Worm (Caenorhabditis elegans): Measurements from ENCODE around the gene nuo-4.
A peak's percentile ranks its signal among the peaks of the same experiment; 100 is the strongest.

nuo-4 gene

ce11 chrIII:7154526-7154925 lies 4.1 kb downstream of the nuo-4 start:
- TF ChIP-seq dox-1 (GFP tag; IDR thresholded peaks at IDR 0.05), result no peak
- TF ChIP-seq lin-26 (GFP tag; IDR thresholded peaks at IDR 0.05), result 0 out of 2 replicates have a peak, but pooled peaks have one; percentile 23
- peak; percentile 4; the same call in 1 of the 2 replicates for TF ChIP-seq hmg-1.2 (GFP tag; IDR thresholded peaks at IDR 0.05)

DNA sequence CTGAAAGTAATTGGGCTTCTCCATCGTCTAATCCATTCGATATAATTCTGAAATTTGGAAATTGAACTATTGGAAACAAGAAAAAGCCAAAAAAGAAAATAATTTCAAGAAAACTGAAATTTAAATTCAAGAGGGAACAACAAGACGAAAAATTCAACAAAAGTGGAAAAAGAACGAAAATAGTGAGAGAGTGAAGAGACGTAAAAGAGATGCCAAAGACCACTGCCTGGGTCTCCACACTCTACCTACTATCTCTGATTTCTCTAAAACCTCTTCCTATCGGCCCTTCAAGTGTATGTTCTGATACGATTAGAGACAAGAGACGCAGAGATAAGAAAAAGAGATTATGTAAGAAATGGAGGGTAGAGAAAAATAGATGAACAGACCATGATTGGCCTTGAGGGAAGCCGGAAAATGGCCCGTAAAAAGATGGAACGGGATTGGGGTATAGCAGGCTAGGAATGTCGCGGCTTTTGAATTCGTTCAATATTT lies 4.8 kb downstream of the nuo-4 start, which contains the start of gene ogt-1:
Gene ogt-1, minus strand, starts transcription at position 51 of the 492 bp plus-strand sequence.
- no peak for TF ChIP-seq nfya-1 (tag; optimal IDR thresholded peaks at IDR 0.05; ENCODE audit: borderline replicate concordance, insufficient read depth)
- no peak for TF ChIP-seq ceh-91 (GFP tag; IDR thresholded peaks at IDR 0.05)
- no peak for TF ChIP-seq egl-44 (GFP tag; IDR thresholded peaks at IDR 0.05)
- peak; percentile 58; the same call in 1 of the 2 replicates for TF ChIP-seq K11D2.4 (GFP tag; IDR thresholded peaks at IDR 0.05)
- TF ChIP-seq snpc-1.3 (tag; optimal IDR thresholded peaks at IDR 0.05; ENCODE audit: insufficient read depth), result no peak
- TF ChIP-seq lin-35 (GFP tag; optimal IDR thresholded peaks at IDR 0.05), result peak in 1 of 3 experiments; percentile 71
- TF ChIP-seq ztf-25 (GFP tag; IDR thresholded peaks at IDR 0.05), result no peak
- peak; percentile 5 for TF ChIP-seq madf-10 (tag; optimal IDR thresholded peaks at IDR 0.05)
- no peak for TF ChIP-seq F55B11.4 (tag; optimal IDR thresholded peaks at IDR 0.05; ENCODE audit: borderline replicate concordance, insufficient read depth)
- TF ChIP-seq die-1 (tag; optimal IDR thresholded peaks at IDR 0.05), result peak; percentile 15
- TF ChIP-seq mcd-1 (GFP tag; IDR thresholded peaks at IDR 0.05), result peak; percentile 43
- 0 out of 2 replicates have a peak, but pooled peaks have one; percentile 48 for TF ChIP-seq Y53G8AR.9 (GFP tag; conservative IDR thresholded peaks at IDR 0.05)
- TF ChIP-seq Y79H2A.3 (GFP tag; conservative IDR thresholded peaks at IDR 0.05), result no peak
- TF ChIP-seq T26A5.8 (tag; optimal IDR thresholded peaks at IDR 0.05), result no peak
- 0 out of 2 replicates have a peak, but pooled peaks have one; percentile 38 for TF ChIP-seq B0336.3 (GFP tag; IDR thresholded peaks at IDR 0.05)
- TF ChIP-seq pbrm-1 (GFP tag; IDR thresholded peaks at IDR 0.05), result peak; percentile 42; the same call in 1 of the 2 replicates
- TF ChIP-seq ekl-4 (GFP tag; IDR thresholded peaks at IDR 0.05), result peak; percentile 69
- no peak for TF ChIP-seq ceh-100 (GFP tag; IDR thresholded peaks at IDR 0.05)
- TF ChIP-seq aptf-2 (GFP tag; conservative IDR thresholded peaks at IDR 0.05), result peak; percentile 59
- TF ChIP-seq Y95B8A.8 (GFP tag; IDR thresholded peaks at IDR 0.05), result no peak
- TF ChIP-seq rpc-1 (optimal IDR thresholded peaks at IDR 0.05), result no peak
- no peak for TF ChIP-seq rpc-1 (tag; optimal IDR thresholded peaks at IDR 0.05)
- TF ChIP-seq cebp-2 (GFP tag; IDR thresholded peaks at IDR 0.05), result no peak
- no peak for TF ChIP-seq snpc-4 (GFP tag; optimal IDR thresholded peaks at IDR 0.05)
- peak in 2 of 4 experiments; percentile 56 to 69 for TF ChIP-seq snpc-4 (tag; optimal IDR thresholded peaks at IDR 0.05)
- TF ChIP-seq nfyb-1 (GFP tag; IDR thresholded peaks at IDR 0.05), result peak; percentile 57
- TF ChIP-seq ceh-27 (GFP tag; optimal IDR thresholded peaks at IDR 0.05), result peak; percentile 76
- TF ChIP-seq mel-28 (tag; optimal IDR thresholded peaks at IDR 0.05; ENCODE audit: borderline replicate concordance), result no peak
- TF ChIP-seq nhr-80 (tag; optimal IDR thresholded peaks at IDR 0.05), result peak; percentile 4
- no peak for TF ChIP-seq Y56A3A.18 (GFP tag; IDR thresholded peaks at IDR 0.05)
- peak; percentile 13 for TF ChIP-seq athp-1 (tag; optimal IDR thresholded peaks at IDR 0.05)
- peak; percentile 75 for TF ChIP-seq atf-7 (tag; optimal IDR thresholded peaks at IDR 0.05)
- TF ChIP-seq madf-8 (GFP tag; conservative IDR thresholded peaks at IDR 0.05), result no peak
- no peak for TF ChIP-seq madf-3 (GFP tag; IDR thresholded peaks at IDR 0.05)
- peak; percentile 55 for TF ChIP-seq lin-54 (GFP tag; optimal IDR thresholded peaks at IDR 0.05)
- TF ChIP-seq F57A8.1 (GFP tag; optimal IDR thresholded peaks at IDR 0.05), result no peak
- TF ChIP-seq lin-40 (tag; optimal IDR thresholded peaks at IDR 0.05), result peak; percentile 84
- peak; percentile 63 for TF ChIP-seq K12H6.12 (tag; optimal IDR thresholded peaks at IDR 0.05)
- peak; percentile 44 for TF ChIP-seq attf-5 (GFP tag; optimal IDR thresholded peaks at IDR 0.05)
- TF ChIP-seq gei-17 (GFP tag; optimal IDR thresholded peaks at IDR 0.05), result peak; percentile 32
- TF ChIP-seq hmg-1.2 (GFP tag; IDR thresholded peaks at IDR 0.05), result peak; percentile 89
- no peak for TF ChIP-seq lir-1 (GFP tag; conservative IDR thresholded peaks at IDR 0.05)
- peak; percentile 59 for TF ChIP-seq ztf-26 (tag; optimal IDR thresholded peaks at IDR 0.05)
- peak; percentile 28 for TF ChIP-seq unc-62 (GFP tag; optimal IDR thresholded peaks at IDR 0.05)
- no peak for TF ChIP-seq dpff-1 (tag; optimal IDR thresholded peaks at IDR 0.05)

All from whole organism, young adult.